Fruit fly (Drosophila melanogaster): ENCODE results near the gene Lip4.

Gene Lip4

dm6 chr2L:10565674-10566073 lies 38.3 kb downstream of the Lip4 start (continued):
- TF ChIP-seq CG34224 (GFP tag; IDR thresholded peaks at IDR 0.05; ENCODE audit: partially characterized antibody) = no peak
- TF ChIP-seq yki (optimal IDR thresholded peaks at IDR 0.05) = no peak
- TF ChIP-seq insv (GFP tag; optimal IDR thresholded peaks at IDR 0.05) = no peak
- no peak for TF ChIP-seq amos (GFP tag; IDR thresholded peaks at IDR 0.05; ENCODE audit: partially characterized antibody)
- no peak for TF ChIP-seq fru (optimal IDR thresholded peaks at IDR 0.05)
- TF ChIP-seq Xrp1 (GFP tag; IDR thresholded peaks at IDR 0.05) = peak; percentile 65
- no peak for TF ChIP-seq Elba2 (GFP tag; optimal IDR thresholded peaks at IDR 0.05)
- peak; percentile 42; the same call in 1 of the 2 replicates for TF ChIP-seq CG4730 (GFP tag; IDR thresholded peaks at IDR 0.05)
- peak; percentile 69; the same call in 1 of the 2 replicates for TF ChIP-seq Rfx (GFP tag; IDR thresholded peaks at IDR 0.05)
- TF ChIP-seq Spps (tag; optimal IDR thresholded peaks at IDR 0.05) = no peak
- no peak for TF ChIP-seq sens-2 (GFP tag; IDR thresholded peaks at IDR 0.05)
- TF ChIP-seq CG12391 (tag; optimal IDR thresholded peaks at IDR 0.05) = peak; percentile 38
- TF ChIP-seq Dfd (GFP tag; optimal IDR thresholded peaks at IDR 0.05) = no peak
- TF ChIP-seq CG7928 (GFP tag; optimal IDR thresholded peaks at IDR 0.05) = no peak
- no peak for TF ChIP-seq ato (GFP tag; IDR thresholded peaks at IDR 0.05; ENCODE audit: partially characterized antibody)
- TF ChIP-seq CG8281 (tag; optimal IDR thresholded peaks at IDR 0.05) = no peak
- peak; percentile 76 for TF ChIP-seq dysf (GFP tag; IDR thresholded peaks at IDR 0.05)
- no peak for TF ChIP-seq hkb (optimal IDR thresholded peaks at IDR 0.05)
- TF ChIP-seq hkb (GFP tag; IDR thresholded peaks at IDR 0.05) = peak; percentile 67; the same call in 1 of the 2 replicates
- TF ChIP-seq br (optimal IDR thresholded peaks at IDR 0.05) = no peak
- TF ChIP-seq lola (GFP tag; optimal IDR thresholded peaks at IDR 0.05) = no peak
- TF ChIP-seq CG1603 (tag; optimal IDR thresholded peaks at IDR 0.05) = peak; percentile 58
- no peak for TF ChIP-seq Nf-YB (GFP tag; optimal IDR thresholded peaks at IDR 0.05)
- TF ChIP-seq dati (GFP tag; IDR thresholded peaks at IDR 0.05) = no peak
- TF ChIP-seq inv (GFP tag; IDR thresholded peaks at IDR 0.05; ENCODE audit: partially characterized antibody) = no peak
- TF ChIP-seq CG1024 (GFP tag; IDR thresholded peaks at IDR 0.05) = no peak
- TF ChIP-seq CG13424 (tag; optimal IDR thresholded peaks at IDR 0.05) = peak; percentile 35
- no peak for TF ChIP-seq ab (GFP tag; optimal IDR thresholded peaks at IDR 0.05)
- TF ChIP-seq Oli (tag; optimal IDR thresholded peaks at IDR 0.05) = peak; percentile 41
- TF ChIP-seq CG15269 (tag; optimal IDR thresholded peaks at IDR 0.05) = peak; percentile 53
- peak; percentile 24 for TF ChIP-seq CG7786 (GFP tag; optimal IDR thresholded peaks at IDR 0.05)
- TF ChIP-seq repo (GFP tag; optimal IDR thresholded peaks at IDR 0.05) = no peak
- TF ChIP-seq trh (GFP tag; optimal IDR thresholded peaks at IDR 0.05) = no peak
- TF ChIP-seq CG14710 (tag; optimal IDR thresholded peaks at IDR 0.05) = no peak
- TF ChIP-seq B-H1 (GFP tag; IDR thresholded peaks at IDR 0.05) = peak; percentile 44; the same call in 1 of the 3 replicates
- TF ChIP-seq sima (GFP tag; optimal IDR thresholded peaks at IDR 0.05) = no peak
- no peak for TF ChIP-seq CG10654 (GFP tag; optimal IDR thresholded peaks at IDR 0.05)
- no peak for TF ChIP-seq jing (GFP tag; optimal IDR thresholded peaks at IDR 0.05)
- no peak for TF ChIP-seq zen2 (GFP tag; IDR thresholded peaks at IDR 0.05; ENCODE audit: partially characterized antibody)
- TF ChIP-seq ems (GFP tag; optimal IDR thresholded peaks at IDR 0.05) = peak; percentile 6
- TF ChIP-seq Gsc (GFP tag; IDR thresholded peaks at IDR 0.05) = no peak
- TF ChIP-seq CG34422 (GFP tag; IDR thresholded peaks at IDR 0.05) = 0 out of 3 replicates have a peak, but pooled peaks have one; percentile 24
- TF ChIP-seq CG31224 (GFP tag; IDR thresholded peaks at IDR 0.05) = peak; percentile 51; the same call in 1 of the 2 replicates
- TF ChIP-seq hb (GFP tag; IDR thresholded peaks at IDR 0.05; ENCODE audit: partially characterized antibody) = no peak
- TF ChIP-seq CG18599 (GFP tag; optimal IDR thresholded peaks at IDR 0.05) = peak; percentile 90
- TF ChIP-seq CG10209 (GFP tag; optimal IDR thresholded peaks at IDR 0.05) = peak; percentile 42
- no peak for TF ChIP-seq grn (GFP tag; optimal IDR thresholded peaks at IDR 0.05)
- no peak for TF ChIP-seq Lhr (GFP tag; optimal IDR thresholded peaks at IDR 0.05)
- TF ChIP-seq Ptx1 (GFP tag; IDR thresholded peaks at IDR 0.05) = peak; percentile 58; the same call in 1 of the 2 replicates
- TF ChIP-seq CG3163 (GFP tag; optimal IDR thresholded peaks at IDR 0.05) = no peak
- no peak for TF ChIP-seq slp2 (GFP tag; optimal IDR thresholded peaks at IDR 0.05)
- no peak for TF ChIP-seq Lim3 (GFP tag; IDR thresholded peaks at IDR 0.05)
